Worm (Caenorhabditis elegans) whole organism, L3 larva: ENCODE measurements around the gene cest-17.

Experiments
- ZK546.5 ChIP-seq: sonication (generic microtip); optimal IDR thresholded peaks from 2 replicates; lab custom pipeline; 2017; ENCODE audit warnings: missing biosample characterization, missing genetic modification characterization
- ama-1 ChIP-seq: fragments of 150-350 bp; optimal IDR thresholded peaks from 2 replicates; lab custom pipeline; 2018
- elt-1 ChIP-seq: fragments of 150-350 bp; optimal IDR thresholded peaks from 2 replicates; lab custom pipeline; 2014; ENCODE audit warnings: missing biosample characterization, missing genetic modification characterization
- elt-2 ChIP-seq: sonication (generic microtip); optimal IDR thresholded peaks from 2 replicates; lab custom pipeline; 2016; ENCODE audit warnings: missing genetic modification reagents, mild to moderate bottlenecking, missing genetic modification characterization, missing compliant biosample characterization
- fos-1 ChIP-seq: fragments of 150-350 bp; optimal IDR thresholded peaks from 2 replicates; lab custom pipeline; 2014; ENCODE audit warnings: missing biosample characterization, missing genetic modification characterization
- jun-1 ChIP-seq: fragments of 150-350 bp; optimal IDR thresholded peaks from 2 replicates; lab custom pipeline; 2014; ENCODE audit warnings: missing biosample characterization, missing genetic modification reagents, missing genetic modification characterization
- nhr-11 ChIP-seq: fragments of 150-350 bp; optimal IDR thresholded peaks from 2 replicates; lab custom pipeline; 2014; ENCODE audit warnings: missing biosample characterization, missing genetic modification characterization
- nhr-237 ChIP-seq: fragments of 150-350 bp; optimal IDR thresholded peaks from 2 replicates; lab custom pipeline; 2014; ENCODE audit warnings: missing biosample characterization, missing genetic modification characterization
- nhr-43 ChIP-seq: sonication (generic microtip); optimal IDR thresholded peaks from 2 replicates; lab custom pipeline; 2016; ENCODE audit warnings: mild to moderate bottlenecking, missing genetic modification characterization, missing compliant biosample characterization; ENCODE audit not compliant: poor library complexity, severe bottlenecking
- pqm-1 ChIP-seq: fragments of 150-350 bp; optimal IDR thresholded peaks from 2 replicates; lab custom pipeline; 2017; ENCODE audit warnings: missing biosample characterization, missing genetic modification characterization, inconsistent platforms
- zag-1 ChIP-seq: fragments of 150-350 bp; optimal IDR thresholded peaks from 2 replicates; lab custom pipeline; 2014; ENCODE audit warnings: missing biosample characterization, missing genetic modification characterization
- ztf-11 ChIP-seq: fragments of 150-350 bp; optimal IDR thresholded peaks from 2 replicates; lab custom pipeline; 2014; ENCODE audit warnings: missing biosample characterization, missing genetic modification characterization
- ztf-4 ChIP-seq: fragments of 150-350 bp; optimal IDR thresholded peaks from 2 replicates; lab custom pipeline; 2014; ENCODE audit warnings: missing biosample characterization, missing genetic modification characterization

- TF ChIP-seq ztf-11 (tag; lab: Kevin White, UChicago) = no peak
- no peak for TF ChIP-seq ztf-4 (tag; lab: Kevin White, UChicago)
- TF ChIP-seq nhr-11 (tag; lab: Kevin White, UChicago) = no peak
- TF ChIP-seq ama-1 (lab: Kevin White, UChicago) = no peak
- TF ChIP-seq zag-1 (tag; lab: Kevin White, UChicago) = no peak
- no peak for TF ChIP-seq elt-2 (tag; lab: Kevin White, UChicago)
- no peak for TF ChIP-seq ZK546.5 (tag; lab: Kevin White, UChicago)
- no peak for TF ChIP-seq nhr-237
- no peak for TF ChIP-seq jun-1 (tag; lab: Kevin White, UChicago)
- TF ChIP-seq nhr-43 (tag; lab: Kevin White, UChicago) = no peak
- no peak for TF ChIP-seq pqm-1 (tag; lab: Kevin White, UChicago)
- no peak for TF ChIP-seq elt-1 (tag; lab: Kevin White, UChicago)
- TF ChIP-seq fos-1 (tag; lab: Kevin White, UChicago) = no peak
Measured at ce11 chrV:8170300-8170699, 32.8 kb upstream of the cest-17 start.
